Worm (Caenorhabditis elegans) whole organism, L1 larva: ENCODE data around the gene T25D3.4.
"Not testable (repeated sequence)": the region's sequence is repeated elsewhere in the genome, so short reads cannot be mapped to it uniquely, and the experiment has no call there.

ENCODE experiments used
- C16A3.4 ChIP-seq: fragments of 150-350 bp; optimal IDR thresholded peaks from 2 replicates; lab custom pipeline; 2014; ENCODE audit warnings: missing biosample characterization, missing genetic modification characterization
- C34B4.2 ChIP-seq: sonication (generic microtip); optimal IDR thresholded peaks from 2 replicates; lab custom pipeline; 2017; ENCODE audit warnings: mild to moderate bottlenecking, missing genetic modification characterization, missing compliant biosample characterization
- Y116A8C.19 ChIP-seq: sonication (generic microtip); optimal IDR thresholded peaks from 2 replicates; lab custom pipeline; 2016; ENCODE audit warnings: missing compliant biosample characterization, missing genetic modification characterization, borderline replicate concordance
- blmp-1 ChIP-seq: fragments of 150-350 bp; optimal IDR thresholded peaks from 2 replicates; lab custom pipeline; 2014; ENCODE audit warnings: missing biosample characterization, missing genetic modification characterization
- ceh-63 ChIP-seq: fragments of 200-800 bp; sonication (Bioruptor generic); optimal IDR thresholded peaks from 2 replicates; lab custom pipeline; 2018; ENCODE audit warnings: mild to moderate bottlenecking, missing genetic modification characterization, missing compliant biosample characterization
- efl-1 ChIP-seq, 4 experiments: fragments of 150-350 bp; optimal IDR thresholded peaks in 3 of 4; peaks in 1 of 4; 1 replicate in 1 of 4; 2 replicates in 3 of 4; lab custom pipeline; 2014; ENCODE audit warnings: missing biosample characterization in 2 of 4, missing genetic modification characterization in 2 of 4, missing genetic modification reagents in 2 of 4
- egl-13 ChIP-seq: sonication (generic microtip); optimal IDR thresholded peaks from 2 replicates; lab custom pipeline; 2016; ENCODE audit warnings: missing genotype, missing genetic modification reagents, missing genetic modification characterization, missing compliant biosample characterization
- elt-3 ChIP-seq, 6 experiments: fragments of 150-350 bp in 1 of 6; sonication (generic microtip); optimal IDR thresholded peaks; 2 replicates each; lab custom pipeline; 2017 to 2018; ENCODE audit warnings: missing biosample characterization in 6 of 6, missing genetic modification characterization in 6 of 6, inconsistent platforms in 1 of 6
- ets-5 ChIP-seq: fragments of 200-800 bp; sonication (Bioruptor generic); IDR thresholded peaks from 2 replicates; pipeline ENCODE4 v1.3.6; 2022; ENCODE audit warnings: missing genetic modification characterization, missing compliant biosample characterization
- fkh-10 ChIP-seq: sonication (generic microtip); optimal IDR thresholded peaks from 2 replicates; lab custom pipeline; 2017; ENCODE audit warnings: missing biosample characterization, missing genetic modification reagents, missing genetic modification characterization
- fkh-4 ChIP-seq: sonication (generic microtip); optimal IDR thresholded peaks from 2 replicates; lab custom pipeline; 2016; ENCODE audit warnings: missing compliant biosample characterization, missing genetic modification characterization, borderline replicate concordance
- fkh-8 ChIP-seq: sonication (generic microtip); optimal IDR thresholded peaks from 2 replicates; lab custom pipeline; 2016; ENCODE audit warnings: mild to moderate bottlenecking, missing genetic modification characterization, missing compliant biosample characterization
- irx-1 ChIP-seq: sonication (generic microtip); optimal IDR thresholded peaks from 2 replicates; lab custom pipeline; 2016; ENCODE audit warnings: missing genetic modification characterization, missing compliant biosample characterization
- isw-1 ChIP-seq: fragments of 200-800 bp; sonication (Bioruptor generic); IDR thresholded peaks from 2 replicates; pipeline ENCODE4 v1.3.6; 2022; ENCODE audit warnings: missing genetic modification characterization, missing compliant biosample characterization
- jun-1 ChIP-seq: fragments of 150-350 bp; optimal IDR thresholded peaks from 2 replicates; lab custom pipeline; 2014; ENCODE audit warnings: missing biosample characterization, missing genetic modification reagents, missing genetic modification characterization
- lin-13 ChIP-seq: fragments of 150-350 bp; optimal IDR thresholded peaks from 2 replicates; lab custom pipeline; 2014; ENCODE audit warnings: missing biosample characterization, missing genetic modification reagents, missing genetic modification characterization
- lsy-2 ChIP-seq, 2 experiments: fragments of 150-350 bp; optimal IDR thresholded peaks; 2 replicates each; lab custom pipeline; 2014; ENCODE audit warnings: missing biosample characterization in 2 of 2, missing genetic modification characterization in 2 of 2
- mab-9 ChIP-seq: fragments of 200-800 bp; sonication (Bioruptor generic); IDR thresholded peaks from 2 replicates; pipeline ENCODE4 v1.3.6; 2022; ENCODE audit warnings: missing genetic modification reagents, missing genetic modification characterization, missing compliant biosample characterization
- nhr-20 ChIP-seq: sonication (generic microtip); optimal IDR thresholded peaks from 2 replicates; lab custom pipeline; 2016; ENCODE audit warnings: mild to moderate bottlenecking, missing genetic modification characterization, missing compliant biosample characterization
- nhr-237 ChIP-seq: fragments of 150-350 bp; optimal IDR thresholded peaks from 2 replicates; lab custom pipeline; 2014; ENCODE audit warnings: missing biosample characterization, missing genetic modification characterization
- nhr-71 ChIP-seq: sonication (generic microtip); optimal IDR thresholded peaks from 2 replicates; lab custom pipeline; 2016; ENCODE audit warnings: mild to moderate bottlenecking, missing genetic modification characterization, moderate library complexity, missing compliant biosample characterization
- nhr-76 ChIP-seq: sonication (generic microtip); optimal IDR thresholded peaks from 2 replicates; lab custom pipeline; 2017; ENCODE audit warnings: missing biosample characterization, missing genetic modification characterization
- nhr-77 ChIP-seq: fragments of 150-350 bp; optimal IDR thresholded peaks from 2 replicates; lab custom pipeline; 2014; ENCODE audit warnings: missing biosample characterization, missing genetic modification characterization
- nhr-90 ChIP-seq: sonication (generic microtip); optimal IDR thresholded peaks from 2 replicates; lab custom pipeline; 2016; ENCODE audit warnings: mild to moderate bottlenecking, missing genetic modification characterization, missing compliant biosample characterization; ENCODE audit not compliant: poor library complexity
- pax-3 ChIP-seq: fragments of 200-800 bp; sonication (Bioruptor generic); optimal IDR thresholded peaks from 2 replicates; lab custom pipeline; 2018; ENCODE audit warnings: mild to moderate bottlenecking, missing genetic modification characterization, moderate library complexity, missing compliant biosample characterization
- rnt-1 ChIP-seq: sonication (generic microtip); optimal IDR thresholded peaks from 2 replicates; lab custom pipeline; 2016; ENCODE audit warnings: mild to moderate bottlenecking, missing genetic modification characterization, moderate library complexity, missing compliant biosample characterization
- sox-4 ChIP-seq: sonication (generic microtip); optimal IDR thresholded peaks from 2 replicates; lab custom pipeline; 2016; ENCODE audit warnings: missing genetic modification characterization, missing compliant biosample characterization
- swsn-7 ChIP-seq: sonication (generic microtip); optimal IDR thresholded peaks from 2 replicates; lab custom pipeline; 2016; ENCODE audit warnings: missing genetic modification characterization, missing compliant biosample characterization
- tbx-2 ChIP-seq: sonication (generic microtip); optimal IDR thresholded peaks from 2 replicates; lab custom pipeline; 2016; ENCODE audit warnings: missing genetic modification characterization, missing compliant biosample characterization
- tlp-1 ChIP-seq: fragments of 150-350 bp; optimal IDR thresholded peaks from 2 replicates; lab custom pipeline; 2014; ENCODE audit warnings: missing biosample characterization, missing genetic modification characterization
- unc-130 ChIP-seq: fragments of 150-350 bp; optimal IDR thresholded peaks from 2 replicates; lab custom pipeline; 2017; ENCODE audit warnings: missing biosample characterization, missing genetic modification characterization, inconsistent platforms
- unc-98 ChIP-seq: fragments of 200-800 bp; sonication (Bioruptor generic); IDR thresholded peaks from 2 replicates; pipeline ENCODE4 v1.3.6; 2022; ENCODE audit warnings: missing genetic modification characterization, missing compliant biosample characterization
- vab-15 ChIP-seq: sonication (generic microtip); optimal IDR thresholded peaks from 2 replicates; lab custom pipeline; 2017; ENCODE audit warnings: missing genotype, mild to moderate bottlenecking, missing genetic modification characterization, missing compliant biosample characterization
- xbp-1 ChIP-seq: sonication (generic microtip); optimal IDR thresholded peaks from 2 replicates; lab custom pipeline; 2016; ENCODE audit warnings: missing genetic modification characterization, missing compliant biosample characterization
- ztf-4 ChIP-seq: fragments of 150-350 bp; optimal IDR thresholded peaks from 2 replicates; lab custom pipeline; 2014; ENCODE audit warnings: missing biosample characterization, missing genetic modification characterization

Gene T25D3.4

ce11 chrII:97992-98763, 48.9 kb upstream of the T25D3.4 start, which contains the start of the genes luc-7L3 and sftb-6 (continued):
- TF ChIP-seq rnt-1 (tag; lab: Kevin White, UChicago) (peak; percentile 19), unc-98 (GFP tag; lab: Robert Waterston, UW) (0 out of 2 replicates have a peak, but pooled peaks have one; percentile 20), nhr-20 (tag; lab: Kevin White, UChicago) (peak; percentile 62), nhr-76 (tag; lab: Kevin White, UChicago) (no peak), C34B4.2 (tag; lab: Kevin White, UChicago) (no peak), pax-3 (tag; lab: Kevin White, UChicago) (peak; percentile 46), nhr-90 (peak; percentile 75), elt-3 (tag; optimal IDR thresholded peaks at IDR 0.05; lab: Kevin White, UChicago) (no peak), nhr-77 (peak; percentile 24)
- TF ChIP-seq, all 84 proteins: peak for 43

- TF ChIP-seq nhr-237; xbp-1 (tag; lab: Kevin White, UChicago); unc-98 (GFP tag; lab: Robert Waterston, UW): not testable (repeated sequence)
Observed at ce11 chrII:98894-99293, 48.1 kb upstream of the T25D3.4 start, which contains the start of gene C50D2.10. Gene C50D2.10 (plus strand): TSS chrII:99138.

- TF ChIP-seq lin-13 (GFP tag; lab: Kevin White, UChicago) = no peak
- no peak for TF ChIP-seq efl-1 (optimal IDR thresholded peaks at IDR 0.05; lab: Kevin White, UChicago)
- no peak for TF ChIP-seq efl-1 (GFP tag; optimal IDR thresholded peaks at IDR 0.05 in 1 of 2; lab: Kevin White, UChicago)
- TF ChIP-seq lsy-2 (tag; optimal IDR thresholded peaks at IDR 0.05; lab: Kevin White, UChicago) = no peak
- no peak for TF ChIP-seq fkh-8 (tag; lab: Kevin White, UChicago)
- TF ChIP-seq ztf-4 (tag; lab: Kevin White, UChicago) = no peak
- TF ChIP-seq egl-13 (tag; lab: Kevin White, UChicago) = no peak
- TF ChIP-seq fkh-10 (GFP tag; lab: Kevin White, UChicago) = no peak
- TF ChIP-seq sox-4 (tag; lab: Kevin White, UChicago) = no peak
- TF ChIP-seq fkh-4 (tag; lab: Kevin White, UChicago) = no peak
- no peak for TF ChIP-seq tlp-1 (tag; lab: Kevin White, UChicago)
- TF ChIP-seq swsn-7 (tag; lab: Kevin White, UChicago) = no peak
- TF ChIP-seq ets-5 (GFP tag; lab: Robert Waterston, UW) = no peak
- no peak for TF ChIP-seq vab-15
- TF ChIP-seq mab-9 (GFP tag; lab: Robert Waterston, UW) = no peak
Observed at ce11 chrII:101176-101575, 45.9 kb upstream of the T25D3.4 start.

- TF ChIP-seq xbp-1 (tag; lab: Kevin White, UChicago) (no peak), irx-1 (tag; lab: Kevin White, UChicago) (no peak), C16A3.4 (tag; lab: Kevin White, UChicago) (no peak), Y116A8C.19 (tag; lab: Kevin White, UChicago) (no peak), elt-3 (tag; optimal IDR thresholded peaks at IDR 0.05; lab: Kevin White, UChicago) (no peak), efl-1 (optimal IDR thresholded peaks at IDR 0.05; lab: Kevin White, UChicago) (no peak), efl-1 (GFP tag; optimal IDR thresholded peaks at IDR 0.05 in 1 of 2; lab: Kevin White, UChicago) (no peak), jun-1 (tag; lab: Kevin White, UChicago) (no peak), sox-4 (tag; lab: Kevin White, UChicago) (no peak), unc-130 (tag; lab: Kevin White, UChicago) (no peak), pax-3 (tag; lab: Kevin White, UChicago) (no peak), lin-13 (GFP tag; lab: Kevin White, UChicago) (no peak), blmp-1 (no peak), swsn-7 (tag; lab: Kevin White, UChicago) (no peak), isw-1 (no peak), egl-13 (tag; lab: Kevin White, UChicago) (no peak), tbx-2 (no peak), ceh-63 (GFP tag; lab: Kevin White, UChicago) (no peak), nhr-20 (tag; lab: Kevin White, UChicago) (no peak), nhr-71 (tag; lab: Kevin White, UChicago) (no peak), C34B4.2 (tag; lab: Kevin White, UChicago) (no peak)
- TF ChIP-seq, all 84 proteins: peak for 0
Observed at ce11 chrII:104234-104633, 42.8 kb upstream of the T25D3.4 start, which contains the start of gene col-68. Gene col-68 (plus strand): TSS chrII:104534.
